Worm (Caenorhabditis elegans) whole organism, L1 larva: ENCODE data around the gene trpa-1.
"Not testable (repeated sequence)": the region's sequence is repeated elsewhere in the genome, so short reads cannot be mapped to it uniquely, and the experiment has no call there.

Experiments used
- lin-13 ChIP-seq: fragments of 150-350 bp; optimal IDR thresholded peaks from 2 replicates; lab custom pipeline; 2014; ENCODE audit warnings: missing biosample characterization, missing genetic modification reagents, missing genetic modification characterization
- snpc-4 ChIP-seq: fragments of 150-350 bp; optimal IDR thresholded peaks from 2 replicates; lab custom pipeline; 2014; ENCODE audit warnings: missing biosample characterization, missing genetic modification characterization

ce11 chrIV:11828012-11828411 is 36.3 kb upstream of the trpa-1 start, which contains the start of gene M117.6:
- TF ChIP-seq lin-13; snpc-4 (tag; lab: Kevin White, UChicago): not testable (repeated sequence)
